Worm (Caenorhabditis elegans) whole organism, L4 larva: ENCODE results near the gene F41C6.4.
A peak's percentile ranks its signal among the peaks of the same experiment; 100 is the strongest.

Experiments used
- F26F4.8 ChIP-seq: fragments of 200-800 bp; sonication (Bioruptor generic); conservative IDR thresholded peaks from 2 replicates; pipeline ENCODE4 v1.3.6; 2022; ENCODE audit warnings: missing genetic modification characterization, missing compliant biosample characterization
- F44E2.7 ChIP-seq: fragments of 200-800 bp; sonication (Bioruptor generic); IDR thresholded peaks from 2 replicates; pipeline ENCODE4 v2.1.2; 2022; ENCODE audit warnings: missing genetic modification characterization, missing compliant biosample characterization
- F49E8.2 ChIP-seq: sonication (generic microtip); optimal IDR thresholded peaks from 2 replicates; lab custom pipeline; 2016; ENCODE audit warnings: missing compliant biosample characterization, mild to moderate bottlenecking, missing genetic modification characterization, borderline replicate concordance
- T20F7.1 ChIP-seq: fragments of 200-800 bp; sonication (Bioruptor generic); optimal IDR thresholded peaks from 2 replicates; lab custom pipeline; 2018; ENCODE audit warnings: mild to moderate bottlenecking, missing genetic modification characterization, missing compliant biosample characterization
- T26A8.4 ChIP-seq: fragments of 200-800 bp; sonication (Bioruptor generic); IDR thresholded peaks from 2 replicates; pipeline ENCODE4 v1.3.6; 2022; ENCODE audit warnings: missing genetic modification characterization, missing compliant biosample characterization
- Y48G9A.11 ChIP-seq: fragments of 200-800 bp; sonication (Bioruptor generic); IDR thresholded peaks from 2 replicates; pipeline ENCODE4 v1.3.6; 2022; ENCODE audit warnings: missing genetic modification reagents, missing genetic modification characterization, missing compliant biosample characterization
- Y5F2A.4 ChIP-seq: fragments of 200-800 bp; sonication (Bioruptor generic); optimal IDR thresholded peaks from 2 replicates; lab custom pipeline; 2018; ENCODE audit warnings: mild to moderate bottlenecking, missing genetic modification characterization, missing compliant biosample characterization
- ZK337.2 ChIP-seq: fragments of 200-800 bp; sonication (Bioruptor generic); IDR thresholded peaks from 2 replicates; pipeline ENCODE4 v1.3.6; 2022; ENCODE audit warnings: missing genetic modification reagents, missing genetic modification characterization, missing compliant biosample characterization
- ZK546.5 ChIP-seq, 2 experiments: sonication (generic microtip); optimal IDR thresholded peaks; 2 replicates each; lab custom pipeline; 2017; ENCODE audit warnings: missing biosample characterization in 2 of 2, missing genetic modification characterization in 2 of 2
- aha-1 ChIP-seq: fragments of 150-350 bp; peaks from one replicate; lab custom pipeline; 2014; ENCODE audit warnings: missing biosample characterization, missing genetic modification characterization
- ama-1 ChIP-seq: fragments of 150-350 bp; optimal IDR thresholded peaks from 2 replicates; lab custom pipeline; 2014; ENCODE audit warnings: inconsistent platforms, mixed read lengths
- ceh-32 ChIP-seq: sonication (generic microtip); optimal IDR thresholded peaks from 2 replicates; lab custom pipeline; 2016; ENCODE audit warnings: mild to moderate bottlenecking, missing genetic modification characterization, missing compliant biosample characterization; ENCODE audit not compliant: poor library complexity
- ceh-62 ChIP-seq: sonication (generic microtip); optimal IDR thresholded peaks from 2 replicates; lab custom pipeline; 2017; ENCODE audit warnings: missing biosample characterization, missing genetic modification characterization
- ceh-82 ChIP-seq: sonication (generic microtip); optimal IDR thresholded peaks from 2 replicates; lab custom pipeline; 2017; ENCODE audit warnings: missing biosample characterization, missing genetic modification characterization
- daf-12 ChIP-seq: fragments of 150-350 bp; optimal IDR thresholded peaks from 2 replicates; lab custom pipeline; 2014; ENCODE audit warnings: missing biosample characterization, missing genetic modification reagents, missing genetic modification characterization
- daf-16 ChIP-seq, 3 experiments: sonication (generic microtip); optimal IDR thresholded peaks; 2 replicates each; lab custom pipeline; 2016 to 2017; ENCODE audit warnings: missing genetic modification characterization in 3 of 3, missing genetic modification reagents in 3 of 3, mild to moderate bottlenecking in 2 of 3, missing compliant biosample characterization in 2 of 3, missing biosample characterization in 1 of 3, moderate library complexity in 1 of 3
- dmd-8 ChIP-seq: fragments of 200-800 bp; sonication (Bioruptor generic); IDR thresholded peaks from 2 replicates; pipeline ENCODE4 v1.3.6; 2022; ENCODE audit warnings: missing genetic modification characterization, missing compliant biosample characterization
- dpl-1 ChIP-seq: fragments of 150-350 bp; optimal IDR thresholded peaks from 2 replicates; lab custom pipeline; 2014; ENCODE audit warnings: missing biosample characterization, missing genetic modification reagents, missing genetic modification characterization
- gei-8 ChIP-seq: fragments of 200-800 bp; sonication (Bioruptor generic); optimal IDR thresholded peaks from 2 replicates; lab custom pipeline; 2018; ENCODE audit warnings: mild to moderate bottlenecking, missing genetic modification characterization, missing compliant biosample characterization
- hif-1 ChIP-seq, 2 experiments: sonication (generic microtip); optimal IDR thresholded peaks; 2 replicates each; lab custom pipeline; 2016 to 2017; ENCODE audit warnings: missing compliant biosample characterization in 2 of 2, missing genetic modification characterization in 2 of 2, missing genetic modification reagents in 2 of 2, missing genotype in 2 of 2, mild to moderate bottlenecking in 1 of 2
- hmg-1.1 ChIP-seq: fragments of 200-800 bp; sonication (Bioruptor generic); IDR thresholded peaks from 2 replicates; pipeline ENCODE4 v1.3.6; 2022; ENCODE audit warnings: missing genetic modification reagents, missing genetic modification characterization, missing compliant biosample characterization
- lin-13 ChIP-seq: fragments of 150-350 bp; optimal IDR thresholded peaks from 2 replicates; lab custom pipeline; 2014; ENCODE audit warnings: missing biosample characterization, missing genetic modification reagents, missing genetic modification characterization
- lin-15B ChIP-seq: fragments of 150-350 bp; sonication (generic microtip); optimal IDR thresholded peaks from 3 replicates; lab custom pipeline; 2014; ENCODE audit warnings: missing biosample characterization, missing genetic modification characterization
- lin-38 ChIP-seq: fragments of 200-800 bp; sonication (Bioruptor generic); IDR thresholded peaks from 2 replicates; pipeline ENCODE4 v1.3.6; 2022; ENCODE audit warnings: missing genetic modification reagents, missing genetic modification characterization, missing compliant biosample characterization
- mdt-29 ChIP-seq: fragments of 200-800 bp; sonication (Bioruptor generic); IDR thresholded peaks from 2 replicates; pipeline ENCODE4 v1.3.6; 2022; ENCODE audit warnings: missing genetic modification reagents, missing genetic modification characterization, missing compliant biosample characterization
- mxl-3 ChIP-seq: fragments of 200-800 bp; sonication (Bioruptor generic); optimal IDR thresholded peaks from 2 replicates; lab custom pipeline; 2018; ENCODE audit warnings: mild to moderate bottlenecking, missing genetic modification characterization, missing compliant biosample characterization
- nhr-10 ChIP-seq: fragments of 150-350 bp; optimal IDR thresholded peaks from 2 replicates; lab custom pipeline; 2014; ENCODE audit warnings: missing biosample characterization, missing genetic modification characterization
- pha-4 ChIP-seq, 2 experiments: fragments of 150-350 bp in 1 of 2; fragments of 200-800 bp in 1 of 2; sonication (Bioruptor generic) in 1 of 2; IDR thresholded peaks in 1 of 2; optimal IDR thresholded peaks in 1 of 2; 2 replicates each; pipeline versions ENCODE4 v1.3.6 to Lab custom; 2014 to 2022; ENCODE audit warnings: missing genetic modification characterization in 2 of 2, missing genetic modification reagents in 2 of 2, missing biosample characterization in 1 of 2, missing compliant biosample characterization in 1 of 2
- rbr-2 ChIP-seq: sonication (generic microtip); optimal IDR thresholded peaks from 2 replicates; lab custom pipeline; 2016; ENCODE audit warnings: missing genotype, missing genetic modification characterization, missing compliant biosample characterization
- sdz-12 ChIP-seq: fragments of 200-800 bp; sonication (Bioruptor generic); optimal IDR thresholded peaks from 2 replicates; lab custom pipeline; 2018; ENCODE audit warnings: mild to moderate bottlenecking, missing genetic modification characterization, missing compliant biosample characterization
- set-16 ChIP-seq: fragments of 200-800 bp; sonication (Bioruptor generic); IDR thresholded peaks from 2 replicates; pipeline ENCODE4 v1.3.6; 2022; ENCODE audit warnings: missing genetic modification reagents, missing genetic modification characterization, missing compliant biosample characterization
- skn-1 ChIP-seq: fragments of 150-350 bp; optimal IDR thresholded peaks from 2 replicates; lab custom pipeline; 2014; ENCODE audit warnings: missing biosample characterization, missing genetic modification characterization
- tag-97 ChIP-seq: fragments of 200-800 bp; sonication (Bioruptor generic); IDR thresholded peaks from 2 replicates; pipeline ENCODE4 v1.3.6; 2022; ENCODE audit warnings: missing genetic modification characterization, missing compliant biosample characterization
- unc-62 ChIP-seq, 3 experiments: fragments of 150-350 bp in 1 of 3; sonication (generic microtip); optimal IDR thresholded peaks in 2 of 3; peaks in 1 of 3; 1 replicate in 1 of 3; 2 replicates in 2 of 3; lab custom pipeline; 2014 to 2017; ENCODE audit warnings: missing biosample characterization in 3 of 3, missing genetic modification characterization in 3 of 3, missing genetic modification reagents in 3 of 3, missing genotype in 1 of 3
- ztf-11 ChIP-seq: fragments of 150-350 bp; optimal IDR thresholded peaks from 2 replicates; lab custom pipeline; 2014; ENCODE audit warnings: missing biosample characterization, missing genetic modification characterization

Gene F41C6.4

DNA sequence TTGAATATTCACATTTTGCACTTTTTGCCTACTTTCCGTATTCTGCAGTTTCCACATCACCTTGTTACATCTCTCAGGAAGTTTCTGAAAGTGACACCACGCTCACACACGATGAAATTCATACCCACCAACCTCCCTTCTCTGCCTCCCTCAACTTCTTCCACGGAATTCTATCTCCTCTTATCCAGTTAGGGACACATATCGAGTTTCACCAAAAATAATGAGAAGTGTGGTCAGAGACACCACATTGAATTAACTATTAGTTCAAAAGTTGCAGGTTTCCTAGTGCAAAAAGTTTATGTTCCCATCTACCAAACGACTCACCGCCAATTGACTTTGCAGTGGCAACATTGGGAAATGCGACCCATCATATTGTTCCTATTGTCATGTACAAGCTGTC is 24.2 kb downstream of the F41C6.4 start:
- TF ChIP-seq ztf-11 (tag; lab: Kevin White, UChicago) = no peak
- TF ChIP-seq sdz-12 (GFP tag; lab: Kevin White, UChicago) = no peak
- TF ChIP-seq aha-1 = peak; percentile 29
- TF ChIP-seq pha-4 (GFP tag; IDR thresholded peaks at IDR 0.05; lab: Robert Waterston, UW) = no peak
- TF ChIP-seq pha-4 (tag; optimal IDR thresholded peaks at IDR 0.05; lab: Kevin White, UChicago) = no peak
- no peak for TF ChIP-seq gei-8 (GFP tag; lab: Kevin White, UChicago)
- peak in 1 of 2 experiments; percentile 96 for TF ChIP-seq unc-62 (GFP tag; optimal IDR thresholded peaks at IDR 0.05 in 1 of 2; lab: Kevin White, UChicago)
- no peak for TF ChIP-seq unc-62 (tag; optimal IDR thresholded peaks at IDR 0.05; lab: Kevin White, UChicago)

DNA sequence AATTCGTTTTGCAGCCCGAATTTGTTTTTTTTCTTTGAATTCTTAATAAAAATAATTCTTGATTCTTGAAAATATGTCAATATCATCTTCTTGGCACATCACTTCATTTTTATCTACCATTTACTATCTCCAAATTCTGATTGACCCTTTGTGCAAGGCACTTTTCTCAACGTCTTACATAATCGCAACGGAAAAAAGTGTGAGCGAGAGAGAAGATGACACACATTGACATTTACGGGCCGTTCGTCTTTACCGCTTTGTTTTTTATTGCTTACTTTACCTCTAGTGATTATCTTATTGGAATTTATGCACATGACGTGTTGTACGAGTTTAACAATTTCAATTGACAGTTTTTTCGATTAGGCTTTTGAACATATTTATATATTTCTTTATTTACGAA is 26.0 kb downstream of the F41C6.4 start:
- TF ChIP-seq Y5F2A.4 (GFP tag; lab: Kevin White, UChicago) = no peak
- TF ChIP-seq lin-13 = no peak
- no peak for TF ChIP-seq T20F7.1 (GFP tag; lab: Kevin White, UChicago)
- peak; percentile 72 for TF ChIP-seq aha-1
- TF ChIP-seq F44E2.7 (GFP tag; lab: Robert Waterston, UW) = no peak
- TF ChIP-seq mxl-3 (GFP tag; lab: Kevin White, UChicago) = no peak
- TF ChIP-seq ama-1 (lab: Kevin White, UChicago) = no peak
- TF ChIP-seq daf-12 = no peak

DNA sequence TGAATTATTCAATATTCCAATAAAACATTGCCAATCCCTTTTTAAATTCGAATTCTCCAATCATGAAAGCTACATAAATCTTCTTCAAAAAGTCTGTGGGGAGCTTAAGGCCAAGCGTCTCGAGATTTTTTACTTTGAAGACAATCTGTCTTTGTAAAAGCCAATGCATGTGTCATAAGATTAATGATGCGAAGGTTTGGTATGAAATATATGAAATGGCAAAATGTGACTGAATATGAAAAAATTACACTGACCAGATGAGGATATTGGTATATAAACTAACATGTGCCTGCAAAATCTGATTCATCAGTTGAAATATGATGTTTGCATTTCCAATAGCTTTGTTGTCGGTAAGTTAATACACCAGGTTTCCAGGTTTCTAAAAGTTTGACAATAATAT is 28.7 kb downstream of the F41C6.4 start, which contains the start of gene C53B7.2:
Gene C53B7.2 (plus strand): TSS at position 301 of the 400 bp plus-strand sequence.
- no peak for TF ChIP-seq set-16
- peak; percentile 33; the same call in 1 of the 2 replicates for TF ChIP-seq pha-4 (GFP tag; IDR thresholded peaks at IDR 0.05; lab: Robert Waterston, UW)
- TF ChIP-seq pha-4 (tag; optimal IDR thresholded peaks at IDR 0.05; lab: Kevin White, UChicago) = no peak

DNA sequence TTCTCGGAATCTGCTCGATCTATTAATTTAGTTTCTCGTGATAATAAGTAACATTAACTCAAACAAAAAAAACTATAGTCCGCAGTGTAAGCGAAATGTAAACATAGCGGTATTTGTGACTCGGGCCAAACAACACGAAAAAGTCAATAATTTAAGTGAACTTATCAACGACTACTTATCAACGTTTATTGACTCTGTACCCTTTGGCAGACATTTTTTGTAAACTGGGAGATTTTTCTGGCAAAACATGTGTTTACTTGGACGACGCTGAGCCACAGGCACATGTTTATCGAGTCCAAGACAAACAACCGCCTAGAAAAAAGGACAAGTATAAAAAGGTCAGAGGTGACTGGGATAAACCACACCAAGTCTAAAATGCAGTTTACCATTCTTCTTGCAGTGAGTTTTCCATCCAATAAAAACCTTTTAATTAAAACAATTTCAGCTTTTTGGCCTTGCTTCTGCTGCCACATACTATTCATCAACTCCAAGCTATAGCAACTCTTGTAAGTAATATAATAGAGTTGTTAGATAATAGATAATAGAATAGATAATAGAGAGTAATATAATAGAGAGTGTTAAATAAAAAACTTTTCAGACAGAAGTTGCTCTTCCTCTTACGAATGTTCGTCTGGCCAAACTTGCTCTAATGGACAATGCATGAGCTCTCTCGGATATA is 30.1 kb downstream of the F41C6.4 start, which contains the start of gene C53B7.3:
Gene C53B7.3 (plus strand): TSS at position 362 of the 679 bp plus-strand sequence.
- TF ChIP-seq F26F4.8 (GFP tag; lab: Robert Waterston, UW) (no peak), unc-62 (GFP tag; optimal IDR thresholded peaks at IDR 0.05 in 1 of 2; lab: Kevin White, UChicago) (peak in 1 of 2 experiments; percentile 92), unc-62 (tag; optimal IDR thresholded peaks at IDR 0.05; lab: Kevin White, UChicago) (no peak), pha-4 (GFP tag; IDR thresholded peaks at IDR 0.05; lab: Robert Waterston, UW) (no peak), pha-4 (tag; optimal IDR thresholded peaks at IDR 0.05; lab: Kevin White, UChicago) (peak; percentile 44), mdt-29 (GFP tag; lab: Robert Waterston, UW) (no peak), daf-12 (no peak), ZK337.2 (GFP tag; lab: Robert Waterston, UW) (no peak), ceh-32 (tag; lab: Kevin White, UChicago) (no peak), F49E8.2 (no peak), ceh-62 (tag; lab: Kevin White, UChicago) (no peak), ZK546.5 (tag; optimal IDR thresholded peaks at IDR 0.05; lab: Kevin White, UChicago) (no peak), lin-15B (tag; lab: Kevin White, UChicago) (no peak), T26A8.4 (GFP tag; lab: Robert Waterston, UW) (no peak), daf-16 (GFP tag; optimal IDR thresholded peaks at IDR 0.05; lab: Kevin White, UChicago) (peak in 1 of 2 experiments; percentile 78), daf-16 (tag; optimal IDR thresholded peaks at IDR 0.05; lab: Kevin White, UChicago) (no peak), lin-38 (GFP tag; lab: Robert Waterston, UW) (no peak), hmg-1.1 (GFP tag; lab: Robert Waterston, UW) (no peak), tag-97 (GFP tag; lab: Robert Waterston, UW) (no peak), rbr-2 (tag; lab: Kevin White, UChicago) (no peak), dpl-1 (GFP tag; lab: Kevin White, UChicago) (no peak), Y48G9A.11 (GFP tag; lab: Robert Waterston, UW) (no peak), dmd-8 (GFP tag; lab: Robert Waterston, UW) (no peak), nhr-10 (no peak), skn-1 (tag; lab: Kevin White, UChicago) (no peak), hif-1 (tag; optimal IDR thresholded peaks at IDR 0.05; lab: Kevin White, UChicago) (no peak), ceh-82 (tag; lab: Kevin White, UChicago) (no peak)
